Fruit fly (Drosophila melanogaster): ENCODE measurements around the gene CG14854.

DNA sequence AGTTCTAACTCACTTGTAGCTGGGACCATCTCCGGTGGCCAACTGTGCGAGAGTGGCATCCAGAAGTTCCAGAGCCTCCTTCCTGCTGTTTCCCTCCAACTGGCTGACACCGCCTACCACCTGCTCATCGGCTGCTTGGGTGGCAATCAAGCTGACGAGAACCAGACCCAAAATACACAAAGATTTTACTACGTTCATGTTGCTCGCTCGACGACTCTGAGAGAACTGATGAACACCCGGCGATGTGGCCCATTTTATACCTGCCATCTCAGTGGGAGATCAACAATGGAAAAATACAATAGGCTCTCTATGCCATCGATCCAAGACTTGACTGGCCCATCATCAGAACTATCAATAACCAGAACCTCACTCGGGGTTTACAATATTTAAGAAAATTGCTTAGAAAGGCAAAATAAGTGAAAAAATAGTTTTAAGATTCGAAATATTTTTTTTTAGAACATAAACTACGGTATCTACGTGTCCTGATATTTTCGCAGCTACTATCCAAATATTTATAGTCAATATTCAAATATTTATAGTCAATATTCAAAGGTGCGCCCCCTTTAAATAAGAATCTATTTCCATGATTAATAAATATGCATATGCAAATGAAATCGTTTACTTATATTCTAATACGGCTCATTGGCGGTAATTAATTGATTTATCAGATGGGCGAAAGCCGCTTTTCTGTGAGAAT lies 9.7 kb upstream of the CG14854 start, which contains the start of gene Cys:
- TF ChIP-seq Ets96B (tag; optimal IDR thresholded peaks at IDR 0.05) (no peak), CG16779 (tag; optimal IDR thresholded peaks at IDR 0.05) (no peak), eg (GFP tag; IDR thresholded peaks at IDR 0.05) (no peak), pdm3 (GFP tag; optimal IDR thresholded peaks at IDR 0.05) (no peak), CG8319 (GFP tag; optimal IDR thresholded peaks at IDR 0.05) (no peak), Hr39 (GFP tag; optimal IDR thresholded peaks at IDR 0.05) (no peak), CG8632 (GFP tag; optimal IDR thresholded peaks at IDR 0.05) (no peak), CG31627 (GFP tag; optimal IDR thresholded peaks at IDR 0.05) (no peak), CG9139 (GFP tag; optimal IDR thresholded peaks at IDR 0.05) (no peak)

Data from whole organism, prepupa.